Fruit fly (Drosophila melanogaster): ENCODE results near the gene CG9519.

CG9519 gene

dm6 chrX:14856261-14856660 lies at the start of gene CG9519:
Gene CG9519 (minus strand): TSS chrX:14856361.
- no peak for TF ChIP-seq CG17801 (GFP tag; optimal IDR thresholded peaks at IDR 0.05; ENCODE audit: partially characterized antibody)

dm6 chrX:14905499-14906044 lies 49.4 kb upstream of the CG9519 start, which contains the start of gene CG9512:
Gene CG9512 (minus strand): TSS chrX:14905549.
- TF ChIP-seq CG17801 (GFP tag; optimal IDR thresholded peaks at IDR 0.05; ENCODE audit: partially characterized antibody): no peak

DNA sequence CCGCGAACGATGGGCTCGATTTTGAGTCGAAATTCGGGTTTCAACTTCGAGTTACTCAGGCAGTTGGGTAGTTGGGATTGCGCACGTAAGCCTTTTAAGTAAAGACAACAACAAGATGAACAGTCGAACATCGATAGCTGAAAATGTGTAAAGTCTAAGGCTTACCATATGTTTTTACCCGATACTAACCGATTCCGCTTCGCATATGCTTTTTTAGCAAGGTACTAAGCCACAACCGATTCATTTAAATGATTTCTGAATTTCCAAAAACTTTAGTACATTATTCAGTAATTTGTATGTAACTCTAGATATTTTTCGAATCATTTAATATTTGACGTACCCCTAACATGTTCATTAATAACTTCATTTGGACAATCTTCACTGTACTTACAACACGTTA lies 41.4 kb upstream of the CG9519 start:
- TF ChIP-seq CG17801 (GFP tag; optimal IDR thresholded peaks at IDR 0.05; ENCODE audit: partially characterized antibody): no peak

DNA sequence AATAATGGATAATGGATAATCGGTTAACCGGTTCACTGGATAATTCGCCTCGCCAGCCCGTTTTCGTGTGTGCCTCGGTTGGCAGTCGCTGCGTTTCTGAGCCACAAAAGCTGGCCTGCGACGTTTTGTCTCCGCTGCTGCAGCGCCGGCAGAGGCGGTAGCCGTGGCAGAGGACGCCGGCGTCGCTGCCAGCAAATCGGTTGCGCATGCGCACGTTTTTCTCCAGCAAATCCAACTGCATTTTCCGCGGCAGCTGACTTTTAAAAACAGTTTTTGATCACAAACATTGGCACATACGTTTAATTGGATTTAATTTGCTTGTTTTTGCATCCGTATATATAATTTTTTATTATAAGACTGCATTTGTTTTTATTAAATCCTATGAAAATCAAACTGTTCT lies 40.6 kb upstream of the CG9519 start, which contains the start of gene CG9514:
TSS of gene CG9514 (minus strand) at position 101 of the 400 bp plus-strand sequence.
- no peak for TF ChIP-seq CG17801 (GFP tag; optimal IDR thresholded peaks at IDR 0.05; ENCODE audit: partially characterized antibody)

DNA sequence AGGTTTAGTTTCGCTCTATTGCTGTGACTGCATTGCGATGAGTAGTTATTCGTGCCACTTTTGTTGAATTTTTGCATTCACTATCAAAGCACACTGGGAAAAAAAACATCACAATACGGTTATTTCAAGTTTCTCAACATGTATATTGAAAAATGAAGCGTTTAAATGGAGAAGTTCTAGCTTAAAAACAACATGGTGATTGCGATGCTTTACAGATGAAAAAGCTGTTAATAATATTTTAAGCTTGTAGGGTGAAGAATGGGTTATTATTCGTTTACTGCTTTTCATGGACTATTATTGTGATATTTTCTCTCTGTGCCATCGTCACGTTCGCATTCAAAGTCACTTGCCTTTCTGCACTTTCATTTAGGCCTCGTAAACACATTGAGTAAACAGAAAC lies 40.1 kb upstream of the CG9519 start:
- no peak for TF ChIP-seq CG17801 (GFP tag; optimal IDR thresholded peaks at IDR 0.05; ENCODE audit: partially characterized antibody)

dm6 chrX:14893872-14894271 lies 37.7 kb upstream of the CG9519 start:
- TF ChIP-seq CG17801 (GFP tag; optimal IDR thresholded peaks at IDR 0.05; ENCODE audit: partially characterized antibody): no peak

- TF ChIP-seq CG17801 (GFP tag; optimal IDR thresholded peaks at IDR 0.05; ENCODE audit: partially characterized antibody): no peak
Measured at dm6 chrX:14892303-14892702, 36.1 kb upstream of the CG9519 start.

- no peak for TF ChIP-seq CG17801 (GFP tag; optimal IDR thresholded peaks at IDR 0.05; ENCODE audit: partially characterized antibody)
Measured at dm6 chrX:14885554-14885953, 29.4 kb upstream of the CG9519 start.

- TF ChIP-seq CG17801 (GFP tag; optimal IDR thresholded peaks at IDR 0.05; ENCODE audit: partially characterized antibody): no peak
Measured at dm6 chrX:14883993-14884392, 27.8 kb upstream of the CG9519 start.

dm6 chrX:14882536-14883118 lies 26.5 kb upstream of the CG9519 start, which contains the start of the genes CG45064 and CG45065:
Gene CG45064 (minus strand): TSS chrX:14882586.
Gene CG45065 (minus strand): TSS chrX:14882586.
- peak; percentile 46 for TF ChIP-seq CG17801 (GFP tag; optimal IDR thresholded peaks at IDR 0.05; ENCODE audit: partially characterized antibody)

DNA sequence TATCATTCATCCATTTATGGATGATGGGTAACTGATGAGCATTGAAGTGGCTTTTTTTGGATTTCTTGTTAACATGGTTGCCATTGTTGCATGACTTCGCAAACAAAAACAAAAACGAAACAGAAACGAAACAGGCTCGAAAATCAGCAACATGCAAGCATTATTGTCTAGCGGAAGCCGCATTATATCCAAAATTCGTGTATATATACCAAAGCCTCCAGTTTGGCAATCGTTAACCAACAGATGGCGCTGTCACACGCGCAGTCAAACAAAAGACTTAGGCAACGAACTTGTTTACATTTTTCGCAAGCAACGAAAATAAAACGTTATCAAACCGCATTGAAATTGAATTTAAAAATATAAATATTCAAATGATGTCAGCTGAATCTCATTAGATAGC lies 22.8 kb upstream of the CG9519 start:
- TF ChIP-seq CG17801 (GFP tag; optimal IDR thresholded peaks at IDR 0.05; ENCODE audit: partially characterized antibody): no peak

DNA sequence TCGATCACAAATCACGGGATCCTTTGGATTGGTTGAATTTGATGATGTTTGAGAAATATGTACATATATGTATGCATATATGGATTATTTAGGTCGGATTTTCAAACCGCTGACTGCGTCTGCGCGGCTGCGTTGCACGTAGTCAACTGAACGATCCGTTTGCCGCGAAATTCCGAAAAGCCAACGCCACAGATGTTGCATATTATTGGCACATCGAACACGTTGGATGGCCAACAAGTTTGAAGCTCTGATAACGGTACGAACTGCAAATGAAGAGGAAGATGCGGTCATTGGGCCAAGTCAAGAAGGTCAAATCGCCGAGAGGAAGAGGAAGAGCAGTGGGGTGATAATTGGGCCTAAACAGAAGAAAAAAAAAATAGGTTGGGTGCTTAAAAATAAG lies 14.9 kb upstream of the CG9519 start, which contains the start of gene CG9518:
TSS of gene CG9518 (minus strand) at position 154 of the 400 bp plus-strand sequence.
- TF ChIP-seq CG17801 (GFP tag; optimal IDR thresholded peaks at IDR 0.05; ENCODE audit: partially characterized antibody): no peak

dm6 chrX:14868414-14868813 lies 12.3 kb upstream of the CG9519 start:
- no peak for TF ChIP-seq CG17801 (GFP tag; optimal IDR thresholded peaks at IDR 0.05; ENCODE audit: partially characterized antibody)

- TF ChIP-seq CG17801 (GFP tag; optimal IDR thresholded peaks at IDR 0.05; ENCODE audit: partially characterized antibody): no peak
Measured at dm6 chrX:14866911-14867310, 10.8 kb upstream of the CG9519 start.

DNA sequence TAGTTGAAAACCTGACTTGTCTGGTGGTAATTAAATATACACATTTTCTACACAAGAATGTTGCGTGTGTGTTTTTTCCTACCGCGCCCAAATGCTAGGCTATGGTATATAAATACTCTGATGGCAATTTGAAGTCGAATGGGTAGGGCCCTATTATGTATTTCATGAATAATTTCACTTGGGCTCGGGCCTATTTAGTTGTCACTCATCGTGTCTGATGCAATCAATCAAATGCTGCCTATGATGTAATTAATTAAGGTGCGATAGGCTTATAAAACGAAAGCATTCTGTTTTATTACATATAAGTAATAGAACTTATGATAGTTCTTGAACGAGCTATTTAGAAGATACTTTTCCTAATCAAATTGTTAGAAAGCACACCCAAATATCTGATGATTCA lies 6.3 kb upstream of the CG9519 start:
- no peak for TF ChIP-seq CG17801 (GFP tag; optimal IDR thresholded peaks at IDR 0.05; ENCODE audit: partially characterized antibody)

dm6 chrX:14858951-14859350 lies 2.8 kb upstream of the CG9519 start, which contains the start of gene CG46399:
Gene CG46399 (plus strand): TSS chrX:14859251.
- no peak for TF ChIP-seq CG17801 (GFP tag; optimal IDR thresholded peaks at IDR 0.05; ENCODE audit: partially characterized antibody)

DNA sequence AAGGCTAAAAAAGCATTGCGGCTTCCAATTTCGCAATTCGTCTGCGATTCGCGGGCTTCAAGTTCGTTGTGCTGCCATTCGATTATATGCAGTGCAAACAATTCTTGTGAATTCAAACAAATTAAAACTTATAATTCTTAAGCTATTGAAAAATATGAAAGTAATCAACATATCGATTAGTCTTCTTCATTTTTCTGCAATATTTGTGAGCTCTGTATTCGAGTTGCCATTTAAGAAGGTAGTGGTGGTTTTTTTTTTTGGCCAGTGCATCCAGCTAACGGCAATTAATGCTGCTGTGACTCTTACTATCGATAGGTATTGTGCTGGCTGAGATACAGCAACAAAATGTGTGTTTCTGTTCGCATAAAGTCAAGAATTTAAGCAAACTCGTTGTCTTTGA lies 1.7 kb upstream of the CG9519 start:
- no peak for TF ChIP-seq CG17801 (GFP tag; optimal IDR thresholded peaks at IDR 0.05; ENCODE audit: partially characterized antibody)
